Worm (Caenorhabditis elegans) whole organism, young adult: Measurements from ENCODE around the gene glb-11.

ENCODE experiments used
- B0035.1 ChIP-seq: sonication (generic microtip); optimal IDR thresholded peaks from 2 replicates; lab custom pipeline; 2016; ENCODE audit warnings: missing genetic modification characterization, mild to moderate bottlenecking, missing compliant biosample characterization, missing genotype, missing genetic modification reagents
- B0261.1 ChIP-seq: sonication (generic microtip); optimal IDR thresholded peaks from 2 replicates; lab custom pipeline; 2016; ENCODE audit warnings: mild to moderate bottlenecking, missing genetic modification characterization, moderate library complexity, missing compliant biosample characterization
- C17E4.6 ChIP-seq: fragments of 200-800 bp; sonication (Bioruptor generic); IDR thresholded peaks from 2 replicates; pipeline ENCODE4 v1.3.6; 2022; ENCODE audit warnings: missing genetic modification reagents, missing genetic modification characterization, missing compliant biosample characterization
- D2030.7 ChIP-seq: fragments of 200-800 bp; sonication (Bioruptor generic); IDR thresholded peaks from 2 replicates; pipeline ENCODE4 v1.3.6; 2022; ENCODE audit warnings: missing genetic modification reagents, missing genetic modification characterization, missing compliant biosample characterization
- F10E7.11 ChIP-seq: sonication (generic microtip); optimal IDR thresholded peaks from 2 replicates; lab custom pipeline; 2017; ENCODE audit warnings: mild to moderate bottlenecking, missing genetic modification characterization, moderate library complexity, missing compliant biosample characterization
- F22D6.2 ChIP-seq: sonication (generic microtip); optimal IDR thresholded peaks from 2 replicates; lab custom pipeline; 2016; ENCODE audit warnings: mild to moderate bottlenecking, missing genetic modification characterization, missing compliant biosample characterization
- F37B4.10 ChIP-seq: fragments of 200-800 bp; sonication (Bioruptor generic); IDR thresholded peaks from 2 replicates; pipeline ENCODE4 v1.3.6; 2022; ENCODE audit warnings: missing genetic modification characterization, missing compliant biosample characterization
- F39B2.1 ChIP-seq: fragments of 200-800 bp; sonication (Bioruptor generic); IDR thresholded peaks from 2 replicates; pipeline ENCODE4 v1.3.6; 2022; ENCODE audit warnings: missing genetic modification reagents, missing genetic modification characterization, missing compliant biosample characterization
- F49E8.2 ChIP-seq: sonication (generic microtip); optimal IDR thresholded peaks from 3 replicates; lab custom pipeline; 2017; ENCODE audit warnings: missing genetic modification characterization, mild to moderate bottlenecking, missing compliant biosample characterization, antibody characterized with exemption, moderate library complexity; ENCODE audit not compliant: insufficient read depth
- F52B5.7 ChIP-seq: sonication (generic microtip); optimal IDR thresholded peaks from 2 replicates; lab custom pipeline; 2016; ENCODE audit warnings: mild to moderate bottlenecking, missing genetic modification characterization, missing compliant biosample characterization
- F55B11.4 ChIP-seq: sonication (generic microtip); optimal IDR thresholded peaks from 2 replicates; lab custom pipeline; 2016; ENCODE audit warnings: missing compliant biosample characterization, missing genetic modification characterization, borderline replicate concordance; ENCODE audit not compliant: insufficient read depth
- F57A8.1 ChIP-seq: fragments of 200-800 bp; sonication (Bioruptor generic); optimal IDR thresholded peaks from 2 replicates; lab custom pipeline; 2018; ENCODE audit warnings: mild to moderate bottlenecking, missing genetic modification characterization, moderate library complexity, missing compliant biosample characterization
- K11D2.4 ChIP-seq: fragments of 200-800 bp; sonication (Bioruptor generic); IDR thresholded peaks from 2 replicates; pipeline ENCODE4 v1.3.6; 2022; ENCODE audit warnings: missing genetic modification reagents, missing genetic modification characterization, missing compliant biosample characterization
- Y95B8A.8 ChIP-seq: fragments of 200-800 bp; sonication (Bioruptor generic); IDR thresholded peaks from 2 replicates; pipeline ENCODE4 v1.3.6; 2022; ENCODE audit warnings: missing genetic modification reagents, missing genetic modification characterization, missing compliant biosample characterization
- ZK185.1 ChIP-seq: sonication (generic microtip); optimal IDR thresholded peaks from 2 replicates; lab custom pipeline; 2016; ENCODE audit warnings: mild to moderate bottlenecking, missing genetic modification characterization, missing compliant biosample characterization; ENCODE audit not compliant: poor library complexity, severe bottlenecking
- ama-1 ChIP-seq, 3 experiments: fragments of 150-350 bp in 1 of 3; sonication (generic microtip) in 2 of 3; optimal IDR thresholded peaks; 2 replicates each; lab custom pipeline; 2014 to 2018; ENCODE audit warnings: missing biosample characterization in 2 of 3, missing genetic modification characterization in 2 of 3, missing genetic modification reagents in 2 of 3
- aptf-2 ChIP-seq: fragments of 200-800 bp; sonication (Bioruptor generic); conservative IDR thresholded peaks from 2 replicates; pipeline ENCODE4 v1.3.6; 2022; ENCODE audit warnings: missing genetic modification reagents, missing genetic modification characterization, missing compliant biosample characterization
- attf-3 ChIP-seq: fragments of 200-800 bp; sonication (Bioruptor generic); conservative IDR thresholded peaks from 2 replicates; pipeline ENCODE4 v1.3.6; 2022; ENCODE audit warnings: missing genetic modification reagents, missing genetic modification characterization, missing compliant biosample characterization
- attf-5 ChIP-seq: fragments of 200-800 bp; sonication (Bioruptor generic); optimal IDR thresholded peaks from 2 replicates; lab custom pipeline; 2018; ENCODE audit warnings: mild to moderate bottlenecking, missing genetic modification characterization, missing compliant biosample characterization
- bed-1 ChIP-seq: fragments of 200-800 bp; sonication (Bioruptor generic); IDR thresholded peaks from 2 replicates; pipeline ENCODE4 v1.3.6; 2022; ENCODE audit warnings: missing genetic modification reagents, missing genetic modification characterization, missing compliant biosample characterization
- dpl-1 ChIP-seq: fragments of 150-350 bp; optimal IDR thresholded peaks from 2 replicates; lab custom pipeline; 2014; ENCODE audit warnings: missing biosample characterization, missing genetic modification reagents, missing genetic modification characterization
- egl-44 ChIP-seq: fragments of 200-800 bp; sonication (Bioruptor generic); IDR thresholded peaks from 2 replicates; pipeline ENCODE4 v1.3.6; 2022; ENCODE audit warnings: missing genetic modification reagents, missing genetic modification characterization, missing compliant biosample characterization
- him-1 ChIP-seq: sonication (generic microtip); optimal IDR thresholded peaks from 2 replicates; lab custom pipeline; 2016; ENCODE audit warnings: missing genotype, missing genetic modification reagents, missing genetic modification characterization, missing compliant biosample characterization
- hmg-1.2 ChIP-seq: fragments of 200-800 bp; sonication (Bioruptor generic); IDR thresholded peaks from 2 replicates; pipeline ENCODE4 v1.3.6; 2022; ENCODE audit warnings: missing genetic modification reagents, missing genetic modification characterization, missing compliant biosample characterization
- lag-1 ChIP-seq: fragments of 200-800 bp; sonication (Bioruptor generic); IDR thresholded peaks from 2 replicates; pipeline ENCODE4 v1.3.6; 2022; ENCODE audit warnings: missing genetic modification reagents, missing genetic modification characterization, missing compliant biosample characterization
- lsy-27 ChIP-seq: sonication (generic microtip); optimal IDR thresholded peaks from 2 replicates; lab custom pipeline; 2017; ENCODE audit warnings: missing genetic modification characterization, mild to moderate bottlenecking, missing compliant biosample characterization, antibody characterized with exemption, missing genotype, borderline replicate concordance; ENCODE audit not compliant: insufficient read depth
- madf-10 ChIP-seq: sonication (generic microtip); optimal IDR thresholded peaks from 2 replicates; lab custom pipeline; 2016; ENCODE audit warnings: mild to moderate bottlenecking, missing genetic modification characterization, missing compliant biosample characterization
- madf-3 ChIP-seq: fragments of 200-800 bp; sonication (Bioruptor generic); IDR thresholded peaks from 2 replicates; pipeline ENCODE4 v1.3.6; 2022; ENCODE audit warnings: missing genetic modification reagents, missing genetic modification characterization, missing compliant biosample characterization
- madf-8 ChIP-seq: fragments of 200-800 bp; sonication (Bioruptor generic); conservative IDR thresholded peaks from 2 replicates; pipeline ENCODE4 v1.3.6; 2022; ENCODE audit warnings: missing genetic modification reagents, missing genetic modification characterization, missing compliant biosample characterization
- mel-28 ChIP-seq: sonication (generic microtip); optimal IDR thresholded peaks from 2 replicates; lab custom pipeline; 2016; ENCODE audit warnings: borderline replicate concordance, mild to moderate bottlenecking, missing genetic modification characterization, missing compliant biosample characterization
- mxl-1 ChIP-seq: sonication (generic microtip); optimal IDR thresholded peaks from 2 replicates; lab custom pipeline; 2016; ENCODE audit warnings: missing genetic modification characterization, missing compliant biosample characterization
- nhr-27 ChIP-seq: fragments of 200-800 bp; sonication (Bioruptor generic); optimal IDR thresholded peaks from 2 replicates; lab custom pipeline; 2018; ENCODE audit warnings: mild to moderate bottlenecking, missing genetic modification characterization, moderate library complexity, missing compliant biosample characterization
- rec-8 ChIP-seq, 2 experiments: sonication (generic microtip); optimal IDR thresholded peaks; 2 replicates each; lab custom pipeline; 2016; ENCODE audit warnings: mild to moderate bottlenecking in 2 of 2, missing genetic modification characterization in 2 of 2, missing genetic modification reagents in 2 of 2, missing genotype in 2 of 2, missing biosample characterization in 1 of 2, missing compliant biosample characterization in 1 of 2, moderate library complexity in 1 of 2
- repo-1 ChIP-seq: sonication (generic microtip); optimal IDR thresholded peaks from 2 replicates; lab custom pipeline; 2017; ENCODE audit warnings: mild to moderate bottlenecking, missing genetic modification characterization, missing compliant biosample characterization
- rpc-1 ChIP-seq, 2 experiments: fragments of 150-350 bp in 1 of 2; sonication (generic microtip) in 1 of 2; optimal IDR thresholded peaks; 2 replicates each; lab custom pipeline; 2014 to 2018; ENCODE audit warnings: missing biosample characterization in 1 of 2, missing genetic modification characterization in 1 of 2, missing genetic modification reagents in 1 of 2, missing genotype in 1 of 2
- sdz-38 ChIP-seq: sonication (generic microtip); optimal IDR thresholded peaks from 2 replicates; lab custom pipeline; 2016; ENCODE audit warnings: missing genotype, missing genetic modification characterization, missing compliant biosample characterization
- sea-2 ChIP-seq: fragments of 200-800 bp; sonication (Bioruptor generic); IDR thresholded peaks from 2 replicates; pipeline ENCODE4 v1.3.6; 2022; ENCODE audit warnings: missing genetic modification characterization, missing compliant biosample characterization
- snpc-3.4 ChIP-seq: sonication (generic microtip); optimal IDR thresholded peaks from 2 replicates; lab custom pipeline; 2017; ENCODE audit warnings: missing genetic modification characterization, mild to moderate bottlenecking, missing compliant biosample characterization, antibody characterized with exemption, moderate library complexity, missing genotype, missing genetic modification reagents
- tbx-9 ChIP-seq: sonication (generic microtip); optimal IDR thresholded peaks from 2 replicates; lab custom pipeline; 2016; ENCODE audit warnings: borderline replicate concordance, missing genetic modification characterization, inconsistent platforms, missing compliant biosample characterization
- unc-130 ChIP-seq: sonication (generic microtip); optimal IDR thresholded peaks from 2 replicates; lab custom pipeline; 2016; ENCODE audit warnings: missing genetic modification reagents, missing genetic modification characterization, missing compliant biosample characterization
- unc-62 ChIP-seq: fragments of 150-350 bp; optimal IDR thresholded peaks from 2 replicates; lab custom pipeline; 2014; ENCODE audit warnings: missing biosample characterization, missing genetic modification reagents, missing genetic modification characterization
- zfh-2 ChIP-seq: fragments of 200-800 bp; sonication (Bioruptor generic); conservative IDR thresholded peaks from 2 replicates; pipeline ENCODE4 v1.3.6; 2022; ENCODE audit warnings: missing genetic modification reagents, missing genetic modification characterization, missing compliant biosample characterization
- ztf-26 ChIP-seq: sonication (generic microtip); optimal IDR thresholded peaks from 2 replicates; lab custom pipeline; 2017; ENCODE audit warnings: missing genetic modification characterization, missing compliant biosample characterization
- ztf-28 ChIP-seq: fragments of 200-800 bp; sonication (Bioruptor generic); IDR thresholded peaks from 2 replicates; pipeline ENCODE4 v1.3.6; 2022; ENCODE audit warnings: missing genetic modification reagents, missing genetic modification characterization, missing compliant biosample characterization

Gene glb-11

DNA sequence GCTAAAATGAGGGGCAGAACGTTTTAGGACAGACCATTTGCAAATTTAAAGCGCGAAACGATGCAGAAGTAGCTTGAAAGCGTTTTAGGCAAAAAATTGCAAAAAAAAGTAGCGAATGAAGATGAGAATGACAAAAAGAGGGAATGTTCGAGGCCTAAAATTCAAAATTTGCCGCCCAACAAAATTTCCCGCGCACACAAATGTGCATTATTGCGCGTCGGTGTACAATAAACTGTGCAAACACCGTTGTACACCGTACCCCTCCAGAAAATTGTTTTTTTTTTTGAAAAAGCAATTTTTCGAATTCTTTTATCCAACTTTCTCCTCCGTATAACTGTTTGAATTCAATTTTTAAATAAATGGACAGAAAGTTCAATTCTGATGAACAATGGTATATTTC is 27.8 kb upstream of the glb-11 start, which contains the start of gene snpc-3.4 (continued):
- TF ChIP-seq B0261.1 = no peak
- no peak for TF ChIP-seq him-1 (tag; lab: Kevin White, UChicago)
- no peak for TF ChIP-seq ama-1 (optimal IDR thresholded peaks at IDR 0.05; lab: Kevin White, UChicago)
- peak in 1 of 2 experiments; percentile 41 for TF ChIP-seq ama-1 (GFP tag; optimal IDR thresholded peaks at IDR 0.05; lab: Kevin White, UChicago)
- TF ChIP-seq sdz-38 (tag; lab: Kevin White, UChicago) = no peak
- TF ChIP-seq ZK185.1 (tag; lab: Kevin White, UChicago) = peak; percentile 9
- TF ChIP-seq aptf-2 (GFP tag; lab: Robert Waterston, UW) = no peak
- TF ChIP-seq F52B5.7 = no peak
- TF ChIP-seq attf-5 (GFP tag; lab: Kevin White, UChicago) = peak; percentile 13
- no peak for TF ChIP-seq rec-8 (tag; optimal IDR thresholded peaks at IDR 0.05; lab: Kevin White, UChicago)
- no peak for TF ChIP-seq F55B11.4 (tag; lab: Kevin White, UChicago)
- TF ChIP-seq lag-1 = no peak
- TF ChIP-seq unc-130 (GFP tag; lab: Kevin White, UChicago) = peak; percentile 81
- no peak for TF ChIP-seq ztf-26 (tag; lab: Kevin White, UChicago)
- peak; percentile 81 for TF ChIP-seq F49E8.2
- TF ChIP-seq zfh-2 = no peak
- TF ChIP-seq C17E4.6 (GFP tag; lab: Robert Waterston, UW) = peak; percentile 86
- peak; percentile 96 for TF ChIP-seq dpl-1 (GFP tag; lab: Kevin White, UChicago)
- peak; percentile 63; the same call in 1 of the 2 replicates for TF ChIP-seq attf-3 (GFP tag; lab: Robert Waterston, UW)
- no peak for TF ChIP-seq B0035.1 (tag; lab: Kevin White, UChicago)
- TF ChIP-seq tbx-9 (tag; lab: Kevin White, UChicago) = no peak
- TF ChIP-seq hmg-1.2 = peak; percentile 69
- peak; percentile 9 for TF ChIP-seq rpc-1 (optimal IDR thresholded peaks at IDR 0.05; lab: Kevin White, UChicago)
- no peak for TF ChIP-seq rpc-1 (tag; optimal IDR thresholded peaks at IDR 0.05; lab: Kevin White, UChicago)
- TF ChIP-seq K11D2.4 (GFP tag; lab: Robert Waterston, UW) = 0 out of 2 replicates have a peak, but pooled peaks have one; percentile 42
- no peak for TF ChIP-seq repo-1
- TF ChIP-seq madf-10 (tag; lab: Kevin White, UChicago) = no peak
- TF ChIP-seq mxl-1 (tag; lab: Kevin White, UChicago) = no peak
- no peak for TF ChIP-seq F39B2.1 (GFP tag; lab: Robert Waterston, UW)
- TF ChIP-seq ztf-28 (GFP tag; lab: Robert Waterston, UW) = peak; percentile 84; the same call in 1 of the 2 replicates
- TF ChIP-seq lsy-27 (tag; lab: Kevin White, UChicago) = no peak

DNA sequence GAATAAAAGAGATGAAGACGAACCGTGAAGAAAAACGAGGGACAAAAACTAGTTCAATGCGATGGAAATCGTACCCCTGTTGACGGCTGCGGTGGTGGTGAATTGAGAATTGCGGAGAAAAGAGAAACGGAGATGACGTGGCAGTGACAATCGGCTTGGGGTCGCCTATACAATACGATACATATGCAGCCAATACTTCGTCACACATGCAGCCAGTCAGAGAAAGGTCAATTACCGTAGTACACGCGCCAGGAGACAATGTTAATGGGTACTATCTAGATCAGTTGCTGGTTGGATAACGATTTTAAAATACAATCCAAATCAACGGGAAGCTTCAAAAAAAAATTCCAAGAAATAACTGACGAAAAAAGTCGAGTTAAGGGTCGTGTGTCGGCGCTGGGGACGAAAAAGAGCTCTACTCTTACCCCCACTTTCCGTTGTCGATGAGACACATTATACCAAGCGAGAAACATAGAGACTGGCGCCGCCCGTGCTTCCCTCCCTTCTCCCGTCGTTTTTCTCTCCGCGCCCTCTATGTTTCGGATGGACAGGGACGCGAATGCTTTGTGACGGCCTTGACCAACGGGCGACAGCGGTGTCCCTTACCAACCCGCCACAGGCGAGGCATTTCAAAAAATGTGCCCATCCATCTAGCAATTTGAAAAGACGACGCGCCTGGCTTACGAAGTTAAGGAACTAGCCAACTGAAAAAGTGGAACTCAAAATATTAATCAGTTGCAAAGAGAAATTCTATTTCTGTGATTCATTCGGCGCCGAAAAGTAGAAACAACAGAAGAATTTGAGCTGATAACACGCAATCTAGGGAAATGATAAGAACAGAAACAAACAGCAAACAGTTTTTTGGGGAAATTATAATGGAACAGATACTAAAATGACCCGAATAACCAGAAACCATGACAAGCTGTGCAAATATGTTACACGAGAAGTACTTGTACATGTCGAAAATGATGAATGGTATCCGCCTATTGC is 26.9 kb upstream of the glb-11 start:
- TF ChIP-seq snpc-3.4 (tag; lab: Kevin White, UChicago) = no peak
- TF ChIP-seq attf-5 (GFP tag; lab: Kevin White, UChicago) = peak; percentile 9
- TF ChIP-seq F37B4.10 = no peak
- TF ChIP-seq unc-62 (GFP tag; lab: Kevin White, UChicago) = no peak
- no peak for TF ChIP-seq F57A8.1
- 0 out of 2 replicates have a peak, but pooled peaks have one; percentile 1 for TF ChIP-seq madf-3 (GFP tag; lab: Robert Waterston, UW)
- TF ChIP-seq rpc-1 (optimal IDR thresholded peaks at IDR 0.05; lab: Kevin White, UChicago) = no peak
- TF ChIP-seq rpc-1 (tag; optimal IDR thresholded peaks at IDR 0.05; lab: Kevin White, UChicago) = no peak
- TF ChIP-seq bed-1 (GFP tag; lab: Robert Waterston, UW) = no peak
- 0 out of 2 replicates have a peak, but pooled peaks have one; percentile 13 for TF ChIP-seq madf-8 (GFP tag; lab: Robert Waterston, UW)
- no peak for TF ChIP-seq D2030.7 (GFP tag; lab: Robert Waterston, UW)
- TF ChIP-seq F22D6.2 (tag; lab: Kevin White, UChicago) = no peak
- TF ChIP-seq Y95B8A.8 (GFP tag; lab: Robert Waterston, UW) = no peak
- no peak for TF ChIP-seq F52B5.7
- no peak for TF ChIP-seq mel-28 (tag; lab: Kevin White, UChicago)
- TF ChIP-seq egl-44 (GFP tag; lab: Robert Waterston, UW) = no peak
- TF ChIP-seq F39B2.1 (GFP tag; lab: Robert Waterston, UW) = no peak
- TF ChIP-seq sea-2 (GFP tag; lab: Robert Waterston, UW) = no peak
- no peak for TF ChIP-seq F10E7.11
- TF ChIP-seq nhr-27 (tag; lab: Kevin White, UChicago) = peak; percentile 28
